Worm (Caenorhabditis elegans): ENCODE results near the gene pat-3.

DNA sequence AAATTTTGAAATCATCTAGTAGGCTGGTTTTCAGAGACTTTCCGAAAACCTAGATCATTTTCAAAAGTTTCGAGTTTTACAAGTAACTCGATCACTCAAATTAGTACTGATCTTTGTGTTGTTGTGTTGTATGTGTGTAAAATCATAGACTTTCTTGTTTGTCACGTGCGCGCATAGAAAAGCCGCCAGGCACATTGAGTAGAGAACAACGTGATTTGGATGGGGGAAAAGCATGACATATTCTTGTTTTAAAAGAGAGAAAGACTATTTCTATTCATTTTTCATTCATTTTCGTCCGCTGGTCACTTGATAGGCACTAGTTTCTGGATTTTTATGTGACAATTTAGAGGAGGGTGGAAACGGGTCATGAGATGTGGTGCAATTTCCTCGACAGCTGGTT, 40.3 kb upstream of the pat-3 start:
- TF ChIP-seq peb-1 (tag; optimal IDR thresholded peaks at IDR 0.05) (no peak), ztf-11 (tag; optimal IDR thresholded peaks at IDR 0.05) (no peak), zag-1 (tag; optimal IDR thresholded peaks at IDR 0.05) (no peak), unc-39 (tag; optimal IDR thresholded peaks at IDR 0.05) (no peak), alr-1 (tag; optimal IDR thresholded peaks at IDR 0.05) (no peak), Y55F3AM.14 (GFP tag; optimal IDR thresholded peaks at IDR 0.05) (no peak), ztf-4 (tag; optimal IDR thresholded peaks at IDR 0.05) (no peak), unc-62 (GFP tag; optimal IDR thresholded peaks at IDR 0.05) (no peak), ama-1 (optimal IDR thresholded peaks at IDR 0.05) (no peak)

Data from whole organism, L2 larva.